Worm (Caenorhabditis elegans) whole organism, early embryonic: ENCODE measurements around the gene F42A9.8.

Experiments
- ama-1 ChIP-seq: fragments of 150-350 bp; optimal IDR thresholded peaks from 2 replicates; lab custom pipeline; 2014
- ets-7 ChIP-seq: sonication (generic microtip); optimal IDR thresholded peaks from 2 replicates; lab custom pipeline; 2016; ENCODE audit warnings: missing genotype, missing genetic modification characterization, missing compliant biosample characterization
- flt-1 ChIP-seq: fragments of 200-800 bp; sonication (Bioruptor generic); IDR thresholded peaks from 2 replicates; pipeline ENCODE4 v1.3.6; 2022; ENCODE audit warnings: missing genetic modification characterization, missing compliant biosample characterization
- hmg-4 ChIP-seq: fragments of 200-800 bp; sonication (Bioruptor generic); optimal IDR thresholded peaks from 2 replicates; lab custom pipeline; 2018; ENCODE audit warnings: mild to moderate bottlenecking, missing genetic modification characterization, missing compliant biosample characterization
- pes-1 ChIP-seq: fragments of 200-800 bp; sonication (Bioruptor generic); IDR thresholded peaks from 2 replicates; pipeline ENCODE4 v1.3.6; 2022; ENCODE audit warnings: missing genetic modification reagents, missing genetic modification characterization, missing compliant biosample characterization
- scrt-1 ChIP-seq: fragments of 200-800 bp; sonication (Bioruptor generic); IDR thresholded peaks from 2 replicates; pipeline ENCODE4 v1.3.6; 2022; ENCODE audit warnings: missing genetic modification characterization, missing compliant biosample characterization
- sea-1 ChIP-seq: fragments of 200-800 bp; sonication (Bioruptor generic); conservative IDR thresholded peaks from 2 replicates; pipeline ENCODE4 v1.3.6; 2022; ENCODE audit warnings: missing genetic modification characterization, missing compliant biosample characterization
- tbx-37 ChIP-seq: fragments of 200-800 bp; sonication (Bioruptor generic); conservative IDR thresholded peaks from 2 replicates; pipeline ENCODE4 v1.3.6; 2022; ENCODE audit warnings: missing genetic modification reagents, missing genetic modification characterization, missing compliant biosample characterization
- tra-4 ChIP-seq: sonication (generic microtip); optimal IDR thresholded peaks from 2 replicates; lab custom pipeline; 2017; ENCODE audit warnings: missing genetic modification characterization, missing compliant biosample characterization

- TF ChIP-seq sea-1 (GFP tag; lab: Robert Waterston, UW) = no peak
- no peak for TF ChIP-seq hmg-4 (GFP tag; lab: Kevin White, UChicago)
- no peak for TF ChIP-seq pes-1
- TF ChIP-seq ama-1 (lab: Kevin White, UChicago) = no peak
- TF ChIP-seq ets-7 (tag; lab: Kevin White, UChicago) = no peak
- TF ChIP-seq tra-4 (tag; lab: Kevin White, UChicago) = no peak
- TF ChIP-seq tbx-37 (GFP tag; lab: Robert Waterston, UW) = no peak
- no peak for TF ChIP-seq flt-1
- TF ChIP-seq scrt-1 (GFP tag; lab: Robert Waterston, UW) = no peak
Measured at ce11 chrIV:8626294-8626693, 7.7 kb upstream of the F42A9.8 start.
